Worm (Caenorhabditis elegans): Measurements from ENCODE around the gene zmp-6.

The zmp-6 gene

ce11 chrIII:7247740-7248139 lies at the start of gene zmp-6:
Gene zmp-6, minus strand, starts transcription at chrIII:7247840.
- TF ChIP-seq ama-1 (optimal IDR thresholded peaks at IDR 0.05) (no peak), B0310.2 (tag; optimal IDR thresholded peaks at IDR 0.05) (no peak), tbx-37 (GFP tag; conservative IDR thresholded peaks at IDR 0.05) (no peak), sea-1 (GFP tag; conservative IDR thresholded peaks at IDR 0.05) (no peak), hmg-4 (GFP tag; optimal IDR thresholded peaks at IDR 0.05) (no peak), hmbx-1 (tag; optimal IDR thresholded peaks at IDR 0.05) (no peak), pes-1 (GFP tag; IDR thresholded peaks at IDR 0.05) (no peak), aly-1 (tag; optimal IDR thresholded peaks at IDR 0.05) (no peak)

ce11 chrIII:7297045-7297680 lies 49.5 kb upstream of the zmp-6 start:
- TF ChIP-seq tbx-37 (GFP tag; conservative IDR thresholded peaks at IDR 0.05) (no peak), F13C5.2 (tag; optimal IDR thresholded peaks at IDR 0.05) (no peak), ceh-36 (tag; optimal IDR thresholded peaks at IDR 0.05) (no peak), B0310.2 (tag; optimal IDR thresholded peaks at IDR 0.05) (no peak), pes-1 (GFP tag; IDR thresholded peaks at IDR 0.05) (no peak), sea-1 (GFP tag; conservative IDR thresholded peaks at IDR 0.05) (no peak), aly-1 (tag; optimal IDR thresholded peaks at IDR 0.05) (no peak), flt-1 (GFP tag; IDR thresholded peaks at IDR 0.05) (no peak), tbx-11 (GFP tag; IDR thresholded peaks at IDR 0.05) (no peak), ets-7 (tag; optimal IDR thresholded peaks at IDR 0.05) (no peak), hmbx-1 (tag; optimal IDR thresholded peaks at IDR 0.05) (no peak), ceh-13 (GFP tag; optimal IDR thresholded peaks at IDR 0.05) (no peak), tra-4 (tag; optimal IDR thresholded peaks at IDR 0.05) (no peak), hnd-1 (tag; optimal IDR thresholded peaks at IDR 0.05) (no peak), scrt-1 (GFP tag; IDR thresholded peaks at IDR 0.05) (no peak), hmg-4 (GFP tag; optimal IDR thresholded peaks at IDR 0.05) (no peak), ama-1 (optimal IDR thresholded peaks at IDR 0.05) (no peak)

ce11 chrIII:7296092-7296668 lies 48.5 kb upstream of the zmp-6 start:
- TF ChIP-seq scrt-1 (GFP tag; IDR thresholded peaks at IDR 0.05): no peak
- TF ChIP-seq tbx-11 (GFP tag; IDR thresholded peaks at IDR 0.05): no peak
- TF ChIP-seq tbx-37 (GFP tag; conservative IDR thresholded peaks at IDR 0.05): no peak

ce11 chrIII:7293075-7293684 lies 45.5 kb upstream of the zmp-6 start, which contains the start of gene cwf-19L2:
Gene cwf-19L2, plus strand, starts transcription at chrIII:7293634.
- TF ChIP-seq hmg-4 (GFP tag; optimal IDR thresholded peaks at IDR 0.05) (no peak), F13C5.2 (tag; optimal IDR thresholded peaks at IDR 0.05) (no peak), tbx-11 (GFP tag; IDR thresholded peaks at IDR 0.05) (no peak), hnd-1 (tag; optimal IDR thresholded peaks at IDR 0.05) (no peak), sea-1 (GFP tag; conservative IDR thresholded peaks at IDR 0.05) (no peak), aly-1 (tag; optimal IDR thresholded peaks at IDR 0.05) (no peak), ets-7 (tag; optimal IDR thresholded peaks at IDR 0.05) (no peak), tra-4 (tag; optimal IDR thresholded peaks at IDR 0.05) (no peak), ama-1 (optimal IDR thresholded peaks at IDR 0.05) (no peak), ceh-13 (GFP tag; optimal IDR thresholded peaks at IDR 0.05) (no peak), hmbx-1 (tag; optimal IDR thresholded peaks at IDR 0.05) (no peak)

ce11 chrIII:7292569-7292968 lies 44.9 kb upstream of the zmp-6 start:
- TF ChIP-seq pes-1 (GFP tag; IDR thresholded peaks at IDR 0.05) (no peak), ceh-36 (tag; optimal IDR thresholded peaks at IDR 0.05) (no peak), tra-4 (tag; optimal IDR thresholded peaks at IDR 0.05) (no peak), hmg-4 (GFP tag; optimal IDR thresholded peaks at IDR 0.05) (no peak), ceh-13 (GFP tag; optimal IDR thresholded peaks at IDR 0.05) (no peak), ets-7 (tag; optimal IDR thresholded peaks at IDR 0.05) (no peak), F13C5.2 (tag; optimal IDR thresholded peaks at IDR 0.05) (no peak), sea-1 (GFP tag; conservative IDR thresholded peaks at IDR 0.05) (no peak), tbx-37 (GFP tag; conservative IDR thresholded peaks at IDR 0.05) (no peak), flt-1 (GFP tag; IDR thresholded peaks at IDR 0.05) (no peak), scrt-1 (GFP tag; IDR thresholded peaks at IDR 0.05) (no peak), hnd-1 (tag; optimal IDR thresholded peaks at IDR 0.05) (no peak)

- TF ChIP-seq tbx-11 (GFP tag; IDR thresholded peaks at IDR 0.05) (no peak), ceh-36 (tag; optimal IDR thresholded peaks at IDR 0.05) (no peak), scrt-1 (GFP tag; IDR thresholded peaks at IDR 0.05) (no peak), B0310.2 (tag; optimal IDR thresholded peaks at IDR 0.05) (no peak), sea-1 (GFP tag; conservative IDR thresholded peaks at IDR 0.05) (no peak), ets-7 (tag; optimal IDR thresholded peaks at IDR 0.05) (no peak), pes-1 (GFP tag; IDR thresholded peaks at IDR 0.05) (no peak), hmg-4 (GFP tag; optimal IDR thresholded peaks at IDR 0.05) (no peak), tbx-37 (GFP tag; conservative IDR thresholded peaks at IDR 0.05) (no peak)
These were observed 43.6 kb upstream of the zmp-6 start for ce11 chrIII:7291216-7291615.

- TF ChIP-seq ama-1 (optimal IDR thresholded peaks at IDR 0.05) (no peak), sea-1 (GFP tag; conservative IDR thresholded peaks at IDR 0.05) (no peak), pes-1 (GFP tag; IDR thresholded peaks at IDR 0.05) (no peak), flt-1 (GFP tag; IDR thresholded peaks at IDR 0.05) (no peak), tra-4 (tag; optimal IDR thresholded peaks at IDR 0.05) (no peak), ceh-36 (tag; optimal IDR thresholded peaks at IDR 0.05) (no peak), hnd-1 (tag; optimal IDR thresholded peaks at IDR 0.05) (no peak), B0310.2 (tag; optimal IDR thresholded peaks at IDR 0.05) (no peak), ets-7 (tag; optimal IDR thresholded peaks at IDR 0.05) (no peak), hmg-4 (GFP tag; optimal IDR thresholded peaks at IDR 0.05) (no peak), ceh-13 (GFP tag; optimal IDR thresholded peaks at IDR 0.05) (no peak), tbx-11 (GFP tag; IDR thresholded peaks at IDR 0.05) (no peak), scrt-1 (GFP tag; IDR thresholded peaks at IDR 0.05) (no peak), tbx-37 (GFP tag; conservative IDR thresholded peaks at IDR 0.05) (no peak), aly-1 (tag; optimal IDR thresholded peaks at IDR 0.05) (no peak), F13C5.2 (tag; optimal IDR thresholded peaks at IDR 0.05) (no peak), hmbx-1 (tag; optimal IDR thresholded peaks at IDR 0.05) (no peak)
These were observed 42.8 kb upstream of the zmp-6 start, which contains the start of gene algn-11 for ce11 chrIII:7290462-7290861. Gene algn-11, minus strand, starts transcription at chrIII:7290562.
